Fruit fly (Drosophila melanogaster) whole organism, embryonic: ENCODE data around the gene drn.

Experiments
- CG11085 ChIP-seq: fragments of 200-800 bp; sonication (Bioruptor generic); IDR thresholded peaks from 2 replicates; pipeline ENCODE4 v1.3.6; 2022; ENCODE audit warnings: missing biosample characterization, missing genetic modification characterization
- CG11560 ChIP-seq: fragments of 200-800 bp; sonication (Bioruptor generic); IDR thresholded peaks from 3 replicates; pipeline ENCODE4 v1.3.6; 2022; ENCODE audit warnings: missing biosample characterization, missing genetic modification characterization
- CG11695 ChIP-seq: fragments of 200-800 bp; sonication (Bioruptor generic); IDR thresholded peaks from 3 replicates; pipeline ENCODE4 v1.3.6; 2022; ENCODE audit warnings: missing biosample characterization, missing genetic modification characterization
- CG12155 ChIP-seq: fragments of 200-800 bp; sonication (Bioruptor generic); optimal IDR thresholded peaks from 3 replicates; lab custom pipeline; 2016; ENCODE audit warnings: missing biosample characterization, missing genetic modification characterization
- CG12219 ChIP-seq: fragments of 200-800 bp; sonication (Bioruptor generic); optimal IDR thresholded peaks from 3 replicates; lab custom pipeline; 2018; ENCODE audit warnings: missing biosample characterization, mild to moderate bottlenecking, missing genetic modification characterization
- CG13424 ChIP-seq: fragments of 200-800 bp; sonication (Bioruptor generic); optimal IDR thresholded peaks from 2 replicates; lab custom pipeline; 2019; ENCODE audit warnings: missing biosample characterization, mild to moderate bottlenecking, missing genetic modification characterization, moderate library complexity
- CG13894 ChIP-seq: fragments of 200-800 bp; sonication (Bioruptor generic); optimal IDR thresholded peaks from 3 replicates; lab custom pipeline; 2018; ENCODE audit warnings: missing biosample characterization, mild to moderate bottlenecking, missing genetic modification characterization, moderate library complexity
- CG17359 ChIP-seq: fragments of 200-800 bp; sonication (Bioruptor generic); optimal IDR thresholded peaks from 3 replicates; lab custom pipeline; 2018; ENCODE audit warnings: missing biosample characterization, mild to moderate bottlenecking, missing genetic modification characterization, moderate library complexity
- CG1792 ChIP-seq: fragments of 200-800 bp; sonication (Bioruptor generic); optimal IDR thresholded peaks from 2 replicates; lab custom pipeline; 2016; ENCODE audit warnings: missing biosample characterization, missing genetic modification characterization
- CG18011 ChIP-seq: fragments of 200-800 bp; sonication (Bioruptor generic); optimal IDR thresholded peaks from 2 replicates; lab custom pipeline; 2017; ENCODE audit warnings: missing biosample characterization, missing genetic modification characterization, mild to moderate bottlenecking, moderate library complexity, missing genotype
- CG2120 ChIP-seq: fragments of 200-800 bp; sonication (Bioruptor generic); optimal IDR thresholded peaks from 3 replicates; lab custom pipeline; 2016; ENCODE audit warnings: missing biosample characterization, missing genetic modification characterization
- CG33213 ChIP-seq: fragments of 200-800 bp; sonication (Bioruptor generic); optimal IDR thresholded peaks from 3 replicates; lab custom pipeline; 2016; ENCODE audit warnings: missing biosample characterization, missing genetic modification characterization
- CG34422 ChIP-seq: fragments of 200-800 bp; sonication (Bioruptor generic); IDR thresholded peaks from 3 replicates; pipeline ENCODE4 v1.3.6; 2022; ENCODE audit warnings: missing biosample characterization, missing genetic modification characterization
- CG43689 ChIP-seq: fragments of 200-800 bp; sonication (Bioruptor generic); IDR thresholded peaks from 2 replicates; pipeline ENCODE4 v1.3.6; 2022; ENCODE audit warnings: missing biosample characterization, missing genetic modification characterization
- CG4730 ChIP-seq: fragments of 200-800 bp; sonication (Bioruptor generic); IDR thresholded peaks from 2 replicates; pipeline ENCODE4 v1.3.6; 2022; ENCODE audit warnings: missing biosample characterization, missing genetic modification characterization
- CG5245 ChIP-seq: fragments of 200-800 bp; sonication (Bioruptor generic); optimal IDR thresholded peaks from 3 replicates; lab custom pipeline; 2016; ENCODE audit warnings: missing biosample characterization, missing genetic modification characterization
- CkIIα-i1 ChIP-seq: fragments of 200-800 bp; sonication (Bioruptor generic); IDR thresholded peaks from 2 replicates; pipeline ENCODE4 v1.3.6; 2022; ENCODE audit warnings: missing biosample characterization, missing genetic modification characterization
- D19A ChIP-seq: fragments of 200-800 bp; optimal IDR thresholded peaks from 3 replicates; lab custom pipeline; 2019; ENCODE audit warnings: missing biosample characterization, mild to moderate bottlenecking, missing genetic modification characterization, moderate library complexity
- Dbx ChIP-seq: fragments of 200-800 bp; sonication (Bioruptor generic); IDR thresholded peaks from 3 replicates; pipeline ENCODE4 v1.3.6; 2022; ENCODE audit warnings: missing biosample characterization, missing genetic modification characterization
- Dll ChIP-seq: fragments of 200-800 bp; sonication (Bioruptor generic); IDR thresholded peaks from 4 replicates; pipeline ENCODE4 v1.3.6; 2022; ENCODE audit warnings: missing biosample characterization, missing genetic modification characterization; ENCODE audit not compliant: partially characterized antibody
- Fer1 ChIP-seq: fragments of 200-800 bp; sonication (Bioruptor generic); optimal IDR thresholded peaks from 2 replicates; lab custom pipeline; 2017; ENCODE audit warnings: missing biosample characterization, mild to moderate bottlenecking, missing genetic modification characterization
- Gsc ChIP-seq: fragments of 200-800 bp; sonication (Bioruptor generic); IDR thresholded peaks from 2 replicates; pipeline ENCODE4 v1.3.6; 2022; ENCODE audit warnings: missing biosample characterization, missing genetic modification characterization
- HmgD ChIP-seq: fragments of 200-800 bp; sonication (Bioruptor generic); optimal IDR thresholded peaks from 3 replicates; lab custom pipeline; 2016; ENCODE audit warnings: missing biosample characterization, missing genetic modification characterization
- Hsf ChIP-seq: fragments of 200-800 bp; sonication (Bioruptor generic); optimal IDR thresholded peaks from 3 replicates; lab custom pipeline; 2016; ENCODE audit warnings: missing biosample characterization, missing genetic modification characterization
- Lpt ChIP-seq: fragments of >200 bp; optimal IDR thresholded peaks from 2 replicates; lab custom pipeline; 2018; ENCODE audit warnings: missing biosample characterization, missing genetic modification characterization
- Scr ChIP-seq: fragments of 200-800 bp; sonication (Bioruptor generic); IDR thresholded peaks from 2 replicates; pipeline ENCODE4 v1.3.6; 2022; ENCODE audit warnings: missing biosample characterization, missing genetic modification characterization; ENCODE audit not compliant: partially characterized antibody
- abd-A ChIP-seq: fragments of 200-800 bp; sonication (Bioruptor generic); optimal IDR thresholded peaks from 3 replicates; lab custom pipeline; 2019; ENCODE audit warnings: missing biosample characterization, mild to moderate bottlenecking, missing genetic modification characterization, moderate library complexity
- bcd ChIP-seq: fragments of 200-800 bp; sonication (Bioruptor generic); optimal IDR thresholded peaks from 2 replicates; lab custom pipeline; 2017; ENCODE audit warnings: missing biosample characterization, mild to moderate bottlenecking, missing genetic modification characterization
- ci ChIP-seq: fragments of 200-800 bp; sonication (Bioruptor generic); IDR thresholded peaks from 3 replicates; pipeline ENCODE4 v1.3.6; 2022; ENCODE audit warnings: missing biosample characterization, missing genetic modification characterization
- dati ChIP-seq: fragments of 200-800 bp; sonication (Bioruptor generic); IDR thresholded peaks from 2 replicates; pipeline ENCODE4 v1.3.6; 2022; ENCODE audit warnings: missing biosample characterization, missing genetic modification characterization
- exex ChIP-seq: fragments of 200-800 bp; sonication (Bioruptor generic); optimal IDR thresholded peaks from 4 replicates; lab custom pipeline; 2018; ENCODE audit warnings: missing biosample characterization, mild to moderate bottlenecking, missing genetic modification characterization, moderate library complexity
- hth ChIP-seq: fragments of >200 bp; optimal IDR thresholded peaks from 2 replicates; lab custom pipeline; 2017; ENCODE audit warnings: inconsistent platforms
- lab ChIP-seq: fragments of 200-800 bp; sonication (Bioruptor generic); optimal IDR thresholded peaks from 3 replicates; lab custom pipeline; 2017; ENCODE audit warnings: missing biosample characterization, missing genetic modification characterization, mild to moderate bottlenecking, moderate library complexity, missing genetic modification reagents
- lbe ChIP-seq: fragments of 200-800 bp; sonication (Bioruptor generic); optimal IDR thresholded peaks from 2 replicates; lab custom pipeline; 2016; ENCODE audit warnings: missing biosample characterization, mild to moderate bottlenecking, missing genetic modification characterization
- lov ChIP-seq, 2 experiments: fragments of 200-800 bp in 1 of 2; fragments of >200 bp in 1 of 2; sonication (Bioruptor generic) in 1 of 2; IDR thresholded peaks in 1 of 2; optimal IDR thresholded peaks in 1 of 2; 2 replicates in 1 of 2; 3 replicates in 1 of 2; pipeline versions ENCODE4 v1.3.6 to Lab custom; 2017 to 2022; ENCODE audit warnings: missing biosample characterization in 1 of 2, missing genetic modification characterization in 1 of 2
- maf-S ChIP-seq: fragments of 200-800 bp; sonication (Bioruptor generic); optimal IDR thresholded peaks from 2 replicates; lab custom pipeline; 2016; ENCODE audit warnings: missing biosample characterization, missing genetic modification characterization
- mld ChIP-seq: fragments of 200-800 bp; sonication (Bioruptor generic); IDR thresholded peaks from 3 replicates; pipeline ENCODE4 v1.3.6; 2022; ENCODE audit warnings: missing biosample characterization, missing genetic modification characterization; ENCODE audit not compliant: partially characterized antibody
- org-1 ChIP-seq: fragments of 200-800 bp; sonication (Bioruptor generic); optimal IDR thresholded peaks from 2 replicates; lab custom pipeline; 2017; ENCODE audit warnings: missing biosample characterization, missing genetic modification characterization
- peb ChIP-seq: fragments of 200-800 bp; sonication (Bioruptor generic); IDR thresholded peaks from 2 replicates; pipeline ENCODE4 v1.3.6; 2022; ENCODE audit warnings: missing biosample characterization, missing genetic modification characterization
- phol ChIP-seq: fragments of 200-800 bp; sonication (Bioruptor generic); optimal IDR thresholded peaks from 3 replicates; lab custom pipeline; 2018; ENCODE audit warnings: missing biosample characterization, mild to moderate bottlenecking, missing genetic modification characterization, moderate library complexity
- pnt ChIP-seq: fragments of 200-800 bp; sonication (Bioruptor generic); optimal IDR thresholded peaks from 3 replicates; lab custom pipeline; 2016; ENCODE audit warnings: missing biosample characterization, missing genetic modification characterization
- prd ChIP-seq, 3 experiments: fragments of >200 bp in 2 of 3; fragments of 200-800 bp in 1 of 3; sonication (Bioruptor generic) in 1 of 3; optimal IDR thresholded peaks in 2 of 3; IDR thresholded peaks in 1 of 3; 2 replicates in 2 of 3; 3 replicates in 1 of 3; pipeline versions ENCODE4 v1.3.6 to Lab custom; 2017 to 2022; ENCODE audit warnings: missing biosample characterization in 1 of 3, missing genetic modification characterization in 1 of 3
- shn ChIP-seq: fragments of 200-800 bp; sonication (Bioruptor generic); optimal IDR thresholded peaks from 3 replicates; lab custom pipeline; 2016; ENCODE audit warnings: missing biosample characterization, missing genetic modification characterization
- sima ChIP-seq: fragments of 200-800 bp; sonication (Bioruptor generic); optimal IDR thresholded peaks from 2 replicates; lab custom pipeline; 2016; ENCODE audit warnings: missing biosample characterization, missing genetic modification characterization
- sob ChIP-seq: fragments of 200-800 bp; sonication (Bioruptor generic); IDR thresholded peaks from 2 replicates; pipeline ENCODE4 v1.3.6; 2022; ENCODE audit warnings: missing biosample characterization, missing genetic modification characterization
- tio ChIP-seq: fragments of 200-800 bp; sonication (Bioruptor generic); optimal IDR thresholded peaks from 2 replicates; lab custom pipeline; 2017; ENCODE audit warnings: missing biosample characterization, missing genetic modification characterization, inconsistent platforms
- vvl ChIP-seq: fragments of 200-800 bp; sonication (Bioruptor generic); IDR thresholded peaks from 2 replicates; pipeline ENCODE4 v1.3.6; 2022; ENCODE audit warnings: missing biosample characterization, missing genetic modification characterization
- wdn ChIP-seq: fragments of 200-800 bp; sonication (Bioruptor generic); IDR thresholded peaks from 2 replicates; pipeline ENCODE4 v1.3.6; 2022; ENCODE audit warnings: missing biosample characterization, missing genetic modification characterization
- zen ChIP-seq: fragments of 200-800 bp; sonication (Bioruptor generic); optimal IDR thresholded peaks from 3 replicates; lab custom pipeline; 2018; ENCODE audit warnings: missing biosample characterization, mild to moderate bottlenecking, missing genetic modification characterization, moderate library complexity

Gene drn

DNA sequence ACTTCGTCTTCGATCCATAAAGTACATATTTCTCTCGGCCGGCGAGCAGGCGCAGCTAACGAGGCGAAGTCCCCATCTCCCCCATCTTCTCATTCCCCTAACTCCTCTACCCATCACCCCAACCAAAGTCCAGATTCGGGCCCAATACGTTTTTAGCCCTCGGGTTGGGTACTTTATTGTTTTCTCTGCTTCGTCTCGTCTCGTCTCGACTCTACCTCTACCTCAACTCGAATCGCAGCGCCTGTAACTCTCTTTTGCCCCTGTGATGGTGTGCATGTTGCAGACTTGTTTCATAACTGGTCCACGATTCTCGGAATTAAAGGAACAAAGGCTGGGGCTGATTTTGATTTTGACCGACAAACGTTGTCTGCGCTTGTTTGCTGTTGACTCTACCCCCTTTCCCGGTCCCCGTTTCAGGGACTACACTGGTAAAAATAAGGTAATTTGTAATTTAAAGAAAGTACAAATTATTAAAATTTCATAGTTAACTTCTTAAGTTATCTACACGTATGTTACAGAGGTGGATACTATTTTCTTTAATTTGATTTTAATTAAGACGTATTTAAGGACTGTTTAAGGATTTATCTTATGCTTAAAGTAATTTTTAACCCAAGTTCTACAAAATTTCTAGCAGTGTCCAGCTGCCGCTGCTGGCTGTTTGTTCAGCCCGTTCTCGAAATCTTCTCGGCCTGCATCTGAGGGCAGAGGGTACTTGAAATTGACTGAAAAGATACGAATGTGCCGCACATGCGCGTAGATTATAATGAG is 38.8 kb downstream of the drn start:
- no peak for TF ChIP-seq CG13894 (tag; lab: Kevin White, UChicago)
- TF ChIP-seq prd (optimal IDR thresholded peaks at IDR 0.05; lab: Kevin White, UChicago), result no peak
- peak; percentile 79; the same call in 2 of the 3 replicates for TF ChIP-seq prd (GFP tag; IDR thresholded peaks at IDR 0.05; lab: Robert Waterston, UW)
- TF ChIP-seq CkIIα-i1, result no peak
- TF ChIP-seq exex (tag; lab: Kevin White, UChicago), result no peak
- peak; percentile 58 for TF ChIP-seq vvl (GFP tag; lab: Robert Waterston, UW)
- no peak for TF ChIP-seq Scr (GFP tag; lab: Robert Waterston, UW)
- TF ChIP-seq Dbx (GFP tag; lab: Robert Waterston, UW), result no peak
- peak; percentile 81 for TF ChIP-seq D19A (tag; lab: Kevin White, UChicago)
- TF ChIP-seq org-1, result no peak
- TF ChIP-seq wdn (GFP tag; lab: Robert Waterston, UW), result no peak
- TF ChIP-seq CG1792 (GFP tag; lab: Kevin White, UChicago), result no peak
- peak; percentile 84 for TF ChIP-seq lbe (GFP tag; lab: Kevin White, UChicago)
- TF ChIP-seq sob (GFP tag; lab: Robert Waterston, UW), result no peak
- no peak for TF ChIP-seq maf-S (GFP tag; lab: Kevin White, UChicago)
- TF ChIP-seq Hsf (GFP tag; lab: Kevin White, UChicago), result no peak
- TF ChIP-seq pnt (GFP tag; lab: Kevin White, UChicago), result no peak
- TF ChIP-seq sima (GFP tag; lab: Kevin White, UChicago), result no peak
- no peak for TF ChIP-seq abd-A (tag; lab: Kevin White, UChicago)
- TF ChIP-seq Dll (GFP tag; lab: Robert Waterston, UW), result no peak
- no peak for TF ChIP-seq shn (GFP tag; lab: Kevin White, UChicago)
- peak; percentile 50 for TF ChIP-seq CG13424
- TF ChIP-seq CG43689 (GFP tag; lab: Robert Waterston, UW), result no peak
- TF ChIP-seq Gsc (GFP tag; lab: Robert Waterston, UW), result no peak
- TF ChIP-seq CG12155 (GFP tag; lab: Kevin White, UChicago), result peak; percentile 22
- TF ChIP-seq CG2120 (GFP tag; lab: Kevin White, UChicago), result no peak
- no peak for TF ChIP-seq CG4730 (GFP tag; lab: Robert Waterston, UW)
- TF ChIP-seq CG18011 (GFP tag; lab: Kevin White, UChicago), result no peak
- no peak for TF ChIP-seq lov (optimal IDR thresholded peaks at IDR 0.05; lab: Kevin White, UChicago)
- 0 out of 3 replicates have a peak, but pooled peaks have one; percentile 37 for TF ChIP-seq lov (GFP tag; IDR thresholded peaks at IDR 0.05; lab: Robert Waterston, UW)
- no peak for TF ChIP-seq HmgD (GFP tag; lab: Kevin White, UChicago)
- 0 out of 3 replicates have a peak, but pooled peaks have one; percentile 30 for TF ChIP-seq CG11695 (GFP tag; lab: Robert Waterston, UW)
- peak; percentile 76 for TF ChIP-seq phol
- peak; percentile 71 for TF ChIP-seq zen (tag; lab: Kevin White, UChicago)
- TF ChIP-seq CG12219 (GFP tag; lab: Kevin White, UChicago), result peak; percentile 17
- peak; percentile 27 for TF ChIP-seq lab (GFP tag; lab: Kevin White, UChicago)
- TF ChIP-seq dati (GFP tag; lab: Robert Waterston, UW), result no peak
- TF ChIP-seq peb (GFP tag; lab: Robert Waterston, UW), result peak; percentile 43
- TF ChIP-seq CG34422 (GFP tag; lab: Robert Waterston, UW), result no peak
- peak; percentile 38 for TF ChIP-seq CG5245 (GFP tag; lab: Kevin White, UChicago)
- TF ChIP-seq CG17359, result peak; percentile 5
- no peak for TF ChIP-seq ci (GFP tag; lab: Robert Waterston, UW)
- TF ChIP-seq CG33213 (GFP tag; lab: Kevin White, UChicago), result peak; percentile 15
- no peak for TF ChIP-seq Lpt (GFP tag; lab: Kevin White, UChicago)
- TF ChIP-seq tio, result peak; percentile 60
- TF ChIP-seq CG11560 (tag; lab: Robert Waterston, UW), result no peak
- TF ChIP-seq hth, result no peak
- peak; percentile 32 for TF ChIP-seq Fer1 (GFP tag; lab: Kevin White, UChicago)
- no peak for TF ChIP-seq mld (GFP tag; lab: Robert Waterston, UW)
- peak; percentile 34 for TF ChIP-seq bcd (GFP tag; lab: Kevin White, UChicago)
- TF ChIP-seq CG11085 (GFP tag; lab: Robert Waterston, UW), result no peak
